Fruit fly (Drosophila melanogaster): Measurements from ENCODE around the gene Vajk1.

Gene Vajk1

dm6 chr2L:13914425-13914824 is 8.9 kb downstream of the Vajk1 start, which contains the start of gene Ance-3:
Ance-3 (plus strand) TSS chr2L:13914725.
- no peak for TF ChIP-seq noc (tag; optimal IDR thresholded peaks at IDR 0.05)

DNA sequence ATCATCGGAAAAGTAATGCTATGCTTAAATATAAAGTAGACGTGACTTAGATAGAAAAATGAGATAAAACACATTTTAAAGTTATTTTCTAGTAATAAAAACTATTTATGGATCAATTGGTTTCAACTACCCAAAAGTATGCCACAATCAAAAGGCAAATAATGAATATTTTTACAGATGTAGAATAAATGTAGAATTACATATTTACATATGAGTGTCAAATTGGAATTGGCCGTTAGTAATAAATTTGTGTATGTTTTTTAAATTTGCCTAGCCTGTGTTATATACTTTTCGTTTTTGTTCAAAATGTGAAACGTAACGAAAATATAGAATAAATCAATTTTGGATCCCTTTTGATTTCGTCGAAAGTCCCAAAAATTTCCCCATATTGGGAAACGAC is 11.6 kb downstream of the Vajk1 start, which contains the start of gene Acyp:
TSS of gene Acyp (plus strand) at position 301 of the 400 bp plus-strand sequence.
- no peak for TF ChIP-seq noc (tag; optimal IDR thresholded peaks at IDR 0.05)

DNA sequence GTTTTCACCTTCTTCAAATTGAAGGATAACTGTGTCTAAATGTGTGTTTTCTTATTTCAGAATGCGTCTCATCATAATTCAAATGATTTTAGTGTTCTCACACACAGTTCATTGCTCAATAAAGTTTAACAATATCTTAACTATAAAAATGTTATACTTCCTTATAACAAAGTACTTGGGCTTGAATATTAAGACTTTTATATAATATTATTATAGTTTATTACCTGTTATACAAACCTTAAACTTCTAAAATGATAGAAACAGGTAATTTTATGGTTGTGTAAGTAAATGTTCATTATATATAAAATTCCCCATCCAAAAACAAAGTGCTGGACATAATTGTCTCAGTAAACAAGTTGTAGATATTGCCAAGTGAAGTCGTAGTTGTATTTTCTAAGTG is 14.3 kb downstream of the Vajk1 start, which contains the start of gene Ance-2:
TSS of gene Ance-2 (plus strand) at position 301 of the 400 bp plus-strand sequence.
- TF ChIP-seq noc (tag; optimal IDR thresholded peaks at IDR 0.05) = no peak

dm6 chr2L:13905848-13906585 is 17.3 kb downstream of the Vajk1 start:
- peak; percentile 40 for TF ChIP-seq noc (tag; optimal IDR thresholded peaks at IDR 0.05)

DNA sequence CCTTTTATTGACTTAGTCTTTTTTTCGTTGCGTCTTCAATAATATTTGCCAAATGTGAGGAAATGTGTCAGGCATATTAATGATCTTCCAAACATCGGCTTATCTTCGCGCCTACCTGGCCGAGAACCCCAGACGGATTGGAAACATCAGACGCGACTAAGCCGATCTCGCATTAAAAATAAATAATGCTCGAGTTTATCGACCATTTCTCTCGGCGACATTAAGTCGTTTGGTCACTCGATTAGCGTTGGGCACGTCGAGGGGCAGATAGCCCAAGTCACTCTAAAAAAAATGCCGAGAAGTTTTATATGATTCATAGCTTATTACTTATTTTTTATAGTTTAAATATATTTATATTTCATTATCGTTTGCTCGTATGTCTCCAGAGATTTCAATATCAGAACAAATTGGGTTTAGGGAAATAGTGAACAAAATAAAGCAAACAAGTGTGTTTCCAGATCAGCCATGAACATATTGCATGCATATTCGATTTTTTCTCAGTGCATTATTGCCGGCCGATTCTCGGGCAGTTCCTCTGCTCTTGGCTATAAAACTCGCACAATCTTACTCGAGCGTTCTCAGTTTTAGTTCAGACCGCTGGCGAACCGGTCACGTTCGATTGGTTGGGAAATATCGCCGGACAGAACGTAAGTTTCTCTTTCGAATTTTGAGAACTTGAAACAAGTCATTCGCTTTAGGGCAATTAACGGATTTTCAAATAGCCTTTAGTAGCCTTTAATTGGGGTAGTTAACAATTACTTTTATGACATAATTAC is 18.1 kb downstream of the Vajk1 start, which contains the start of gene Ance:
TSS of gene Ance (plus strand) at position 574 of the 776 bp plus-strand sequence.
- peak; percentile 93 for TF ChIP-seq noc (tag; optimal IDR thresholded peaks at IDR 0.05)

- peak; percentile 63 for TF ChIP-seq noc (tag; optimal IDR thresholded peaks at IDR 0.05)
Measured at dm6 chr2L:13904331-13904911, 18.9 kb downstream of the Vajk1 start, which contains the start of gene Smg5. Smg5 (minus strand) TSS chr2L:13904661.

- TF ChIP-seq noc (tag; optimal IDR thresholded peaks at IDR 0.05) = no peak
Measured at dm6 chr2L:13903796-13904330, 19.5 kb downstream of the Vajk1 start.

- TF ChIP-seq noc (tag; optimal IDR thresholded peaks at IDR 0.05) = no peak
Measured at dm6 chr2L:13900111-13900930, 23.0 kb downstream of the Vajk1 start.

dm6 chr2L:13893439-13893838 is 29.9 kb downstream of the Vajk1 start:
- TF ChIP-seq noc (tag; optimal IDR thresholded peaks at IDR 0.05) = no peak

DNA sequence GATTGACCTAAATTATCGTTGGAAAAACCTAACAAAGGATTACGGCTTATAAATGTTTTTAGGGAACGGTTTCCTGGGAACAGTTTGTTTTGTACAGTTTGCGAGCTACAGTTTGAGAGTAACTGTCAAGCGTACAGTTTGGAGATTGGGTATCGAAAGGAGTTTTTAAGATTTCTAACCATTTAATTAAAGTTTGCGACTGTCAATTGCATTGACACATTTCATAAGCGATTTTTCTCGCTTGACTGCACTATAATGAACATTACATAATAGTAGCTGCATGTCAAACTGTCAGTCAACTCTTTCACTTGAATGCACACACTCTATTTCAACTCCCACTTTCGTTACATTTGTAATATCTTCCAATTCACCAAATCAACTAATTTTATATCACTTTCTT is 30.5 kb downstream of the Vajk1 start:
- no peak for TF ChIP-seq noc (tag; optimal IDR thresholded peaks at IDR 0.05)

- no peak for TF ChIP-seq noc (tag; optimal IDR thresholded peaks at IDR 0.05)
Measured at dm6 chr2L:13889934-13890333, 33.4 kb downstream of the Vajk1 start.

DNA sequence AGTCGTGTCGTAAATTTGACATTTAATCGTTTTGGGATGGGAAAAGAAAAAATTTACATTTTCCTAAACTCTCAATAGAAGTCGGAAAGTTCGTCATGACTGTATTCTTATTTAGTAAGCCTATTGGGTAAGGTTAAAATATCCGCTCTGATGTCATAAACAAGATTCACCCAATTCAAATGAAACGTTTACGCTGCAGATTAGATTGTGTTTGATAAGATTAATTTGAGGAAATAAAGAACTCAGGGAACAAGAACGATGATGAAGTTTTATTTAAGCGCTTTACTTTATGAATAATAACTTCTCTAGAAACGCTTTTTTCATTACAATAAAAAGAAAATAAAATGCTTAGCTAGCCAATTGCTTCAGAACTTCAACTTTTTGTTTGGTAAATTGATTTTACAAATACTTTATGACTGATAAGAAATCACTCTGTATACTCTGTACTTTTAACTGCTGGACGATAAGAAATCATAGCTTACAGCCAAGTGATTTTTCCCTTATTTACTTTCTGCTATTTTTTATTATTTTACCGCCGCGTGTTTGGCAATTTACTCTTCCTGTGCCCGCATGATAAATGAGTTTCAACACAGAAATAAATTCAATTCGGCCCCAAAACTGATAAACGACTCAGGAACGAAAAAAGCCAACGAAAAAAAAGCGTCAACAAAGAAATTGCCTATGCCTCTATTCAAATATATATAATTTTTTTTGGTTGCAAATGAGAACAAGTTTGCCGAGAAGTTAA is 36.9 kb downstream of the Vajk1 start:
- TF ChIP-seq noc (tag; optimal IDR thresholded peaks at IDR 0.05) = no peak

DNA sequence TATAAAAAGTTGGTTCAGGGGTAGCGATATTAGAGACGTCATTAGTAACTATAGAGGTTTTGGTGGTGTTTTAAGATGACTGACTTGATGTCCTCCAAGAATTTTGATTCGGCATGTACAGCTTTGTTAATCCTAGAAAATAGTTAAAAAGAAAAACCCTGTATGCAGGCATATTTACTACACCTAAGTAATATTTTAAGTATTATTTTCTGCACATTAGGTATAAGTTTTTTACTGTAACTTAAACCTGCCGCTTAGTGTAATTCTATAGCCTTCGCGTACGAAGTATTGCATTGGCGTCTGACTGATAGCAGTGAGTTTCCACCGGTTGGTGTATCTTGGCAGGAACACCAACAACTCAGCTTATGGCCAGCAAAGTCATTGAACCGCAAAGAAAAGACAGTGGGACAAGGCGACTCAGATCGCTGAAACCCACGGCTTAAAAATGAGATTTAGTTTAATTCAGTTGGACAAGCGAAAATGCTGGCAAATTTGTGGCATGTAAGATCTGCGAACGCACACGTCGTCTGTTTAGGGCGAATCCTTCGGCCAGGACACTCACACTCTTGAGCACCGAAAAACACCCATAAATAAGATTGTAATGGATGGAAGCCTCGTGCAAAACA is 38.6 kb downstream of the Vajk1 start:
- no peak for TF ChIP-seq noc (tag; optimal IDR thresholded peaks at IDR 0.05)

DNA sequence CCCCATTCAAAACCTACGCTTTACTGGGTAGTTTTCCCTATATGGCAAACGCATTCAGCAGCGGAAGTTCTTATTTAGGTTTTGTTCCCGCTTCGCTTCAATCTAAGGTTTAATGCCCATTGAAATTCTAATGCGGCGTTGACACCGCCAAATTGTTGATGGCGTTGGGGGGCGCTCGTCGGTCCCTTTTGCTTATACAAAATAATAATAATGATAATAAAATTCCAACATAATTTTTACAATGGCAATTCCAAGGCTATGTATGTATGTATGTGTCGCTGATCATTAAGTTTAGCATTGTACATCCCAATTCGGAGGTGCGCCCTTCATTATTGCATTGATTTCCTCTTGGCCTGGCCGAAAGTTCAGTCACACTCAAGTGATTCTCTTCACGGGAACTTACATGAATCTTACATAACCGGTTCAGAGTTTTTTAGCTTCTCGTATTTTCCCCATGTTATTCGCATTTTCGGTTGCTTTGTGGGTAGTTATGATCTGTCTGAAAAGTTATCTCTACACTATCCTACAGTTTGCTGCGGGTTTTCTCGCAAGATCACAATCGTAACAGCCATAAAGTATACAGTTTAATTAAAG is 39.2 kb downstream of the Vajk1 start:
- no peak for TF ChIP-seq noc (tag; optimal IDR thresholded peaks at IDR 0.05)

All from whole organism, larva.